Fruit fly (Drosophila melanogaster) whole organism, embryonic: ENCODE measurements around the gene kat-60L1.

Source experiments
- CG2889 ChIP-seq: fragments of 200-800 bp; sonication (Bioruptor generic); IDR thresholded peaks from 3 replicates; pipeline ENCODE4 v1.3.6; 2022; ENCODE audit warnings: missing biosample characterization, missing genetic modification characterization
- CG8359 ChIP-seq: fragments of 200-800 bp; sonication (Bioruptor generic); optimal IDR thresholded peaks from 2 replicates; lab custom pipeline; 2017; ENCODE audit warnings: missing biosample characterization, mild to moderate bottlenecking, missing genetic modification characterization, borderline replicate concordance
- CG9609 ChIP-seq: fragments of 200-800 bp; sonication (Bioruptor generic); optimal IDR thresholded peaks from 3 replicates; lab custom pipeline; 2016; ENCODE audit warnings: missing biosample characterization, missing genetic modification characterization

DNA sequence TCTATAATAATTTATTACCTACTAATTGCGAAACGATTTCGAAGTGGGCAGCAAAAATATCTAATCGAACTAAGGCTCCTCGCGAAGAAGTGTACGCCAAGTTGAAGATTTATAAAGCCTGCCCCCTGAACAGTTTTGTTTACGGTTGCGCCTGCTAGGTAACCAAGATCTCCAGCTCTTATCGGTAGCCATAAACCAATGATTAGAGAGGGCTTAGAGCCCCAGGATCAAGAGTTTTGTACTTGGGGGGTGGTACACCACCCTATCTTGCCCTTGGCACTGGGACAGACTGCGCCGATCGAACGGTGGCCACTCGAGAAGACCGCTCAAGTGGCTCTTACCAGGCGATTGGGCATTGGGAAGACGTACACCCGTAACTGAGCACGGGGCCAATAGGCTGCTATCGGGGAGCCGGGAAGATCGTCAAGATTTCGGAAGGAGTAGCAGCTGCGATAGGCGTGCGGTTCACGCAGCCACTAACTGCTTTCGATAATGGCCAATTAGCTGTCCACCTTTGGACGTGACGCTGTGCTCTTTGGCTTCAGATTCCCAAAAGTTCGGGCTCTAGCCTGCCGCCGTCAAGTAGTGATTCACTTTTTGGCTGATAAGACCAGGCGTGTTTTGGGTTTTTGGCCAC is 50.9 kb downstream of the kat-60L1 start:
- TF ChIP-seq CG2889 (GFP tag; lab: Robert Waterston, UW), result no peak
- TF ChIP-seq CG9609 (GFP tag; lab: Kevin White, UChicago), result no peak
- no peak for TF ChIP-seq CG8359 (GFP tag; lab: Kevin White, UChicago)
